Worm (Caenorhabditis elegans) whole organism, L4 larva: Measurements from ENCODE around the gene sma-5.

Experiments
- T26A8.4 ChIP-seq: fragments of 200-800 bp; sonication (Bioruptor generic); IDR thresholded peaks from 2 replicates; pipeline ENCODE4 v1.3.6; 2022; ENCODE audit warnings: missing genetic modification characterization, missing compliant biosample characterization
- ceh-62 ChIP-seq: sonication (generic microtip); optimal IDR thresholded peaks from 2 replicates; lab custom pipeline; 2017; ENCODE audit warnings: missing biosample characterization, missing genetic modification characterization
- lsy-2 ChIP-seq, 2 experiments: fragments of 150-350 bp in 1 of 2; sonication (generic microtip) in 1 of 2; optimal IDR thresholded peaks; 2 replicates each; lab custom pipeline; 2014 to 2017; ENCODE audit warnings: missing biosample characterization in 2 of 2, missing genetic modification characterization in 2 of 2
- mdl-1 ChIP-seq, 2 experiments: fragments of 150-350 bp in 1 of 2; sonication (generic microtip) in 1 of 2; optimal IDR thresholded peaks; 2 replicates each; lab custom pipeline; 2014 to 2017; ENCODE audit warnings: missing biosample characterization in 2 of 2, missing genetic modification characterization in 2 of 2
- nhr-11 ChIP-seq: fragments of 150-350 bp; optimal IDR thresholded peaks from 2 replicates; lab custom pipeline; 2014; ENCODE audit warnings: missing biosample characterization, missing genetic modification characterization
- pqm-1 ChIP-seq: sonication (generic microtip); optimal IDR thresholded peaks from 2 replicates; lab custom pipeline; 2017; ENCODE audit warnings: missing biosample characterization, missing genetic modification characterization
- unc-62 ChIP-seq, 3 experiments: fragments of 150-350 bp in 1 of 3; sonication (generic microtip); optimal IDR thresholded peaks in 2 of 3; peaks in 1 of 3; 1 replicate in 1 of 3; 2 replicates in 2 of 3; lab custom pipeline; 2014 to 2017; ENCODE audit warnings: missing biosample characterization in 3 of 3, missing genetic modification characterization in 3 of 3, missing genetic modification reagents in 3 of 3, missing genotype in 1 of 3
- ztf-11 ChIP-seq: fragments of 150-350 bp; optimal IDR thresholded peaks from 2 replicates; lab custom pipeline; 2014; ENCODE audit warnings: missing biosample characterization, missing genetic modification characterization

DNA sequence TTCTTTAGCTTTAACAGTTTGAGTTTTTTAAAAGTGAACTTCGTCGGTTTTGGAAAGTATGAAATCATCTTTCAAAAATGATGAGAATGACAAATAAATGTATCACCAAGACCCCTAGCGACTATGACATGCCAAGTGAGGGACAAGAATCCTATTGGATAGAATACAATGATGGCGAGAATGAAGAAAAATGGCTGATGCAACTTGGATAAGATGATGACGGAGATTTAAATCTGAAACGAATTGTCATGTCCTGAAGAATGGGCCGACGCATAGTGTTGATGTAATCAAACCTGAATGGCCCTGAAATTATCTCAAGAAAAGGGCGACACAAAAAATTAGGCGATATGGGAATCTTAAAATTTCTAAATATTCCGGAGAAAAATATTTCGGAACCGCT lies 41.7 kb downstream of the sma-5 start:
- TF ChIP-seq T26A8.4 (GFP tag; lab: Robert Waterston, UW) (no peak), ztf-11 (no peak), nhr-11 (tag; lab: Kevin White, UChicago) (no peak), unc-62 (GFP tag; optimal IDR thresholded peaks at IDR 0.05 in 1 of 2; lab: Kevin White, UChicago) (no peak), unc-62 (tag; optimal IDR thresholded peaks at IDR 0.05; lab: Kevin White, UChicago) (no peak), mdl-1 (tag; optimal IDR thresholded peaks at IDR 0.05; lab: Kevin White, UChicago) (no peak), ceh-62 (tag; lab: Kevin White, UChicago) (no peak), pqm-1 (tag; lab: Kevin White, UChicago) (no peak), lsy-2 (tag; optimal IDR thresholded peaks at IDR 0.05; lab: Kevin White, UChicago) (no peak)
